Fruit fly (Drosophila melanogaster): Measurements from ENCODE around the gene Pex10.

DNA sequence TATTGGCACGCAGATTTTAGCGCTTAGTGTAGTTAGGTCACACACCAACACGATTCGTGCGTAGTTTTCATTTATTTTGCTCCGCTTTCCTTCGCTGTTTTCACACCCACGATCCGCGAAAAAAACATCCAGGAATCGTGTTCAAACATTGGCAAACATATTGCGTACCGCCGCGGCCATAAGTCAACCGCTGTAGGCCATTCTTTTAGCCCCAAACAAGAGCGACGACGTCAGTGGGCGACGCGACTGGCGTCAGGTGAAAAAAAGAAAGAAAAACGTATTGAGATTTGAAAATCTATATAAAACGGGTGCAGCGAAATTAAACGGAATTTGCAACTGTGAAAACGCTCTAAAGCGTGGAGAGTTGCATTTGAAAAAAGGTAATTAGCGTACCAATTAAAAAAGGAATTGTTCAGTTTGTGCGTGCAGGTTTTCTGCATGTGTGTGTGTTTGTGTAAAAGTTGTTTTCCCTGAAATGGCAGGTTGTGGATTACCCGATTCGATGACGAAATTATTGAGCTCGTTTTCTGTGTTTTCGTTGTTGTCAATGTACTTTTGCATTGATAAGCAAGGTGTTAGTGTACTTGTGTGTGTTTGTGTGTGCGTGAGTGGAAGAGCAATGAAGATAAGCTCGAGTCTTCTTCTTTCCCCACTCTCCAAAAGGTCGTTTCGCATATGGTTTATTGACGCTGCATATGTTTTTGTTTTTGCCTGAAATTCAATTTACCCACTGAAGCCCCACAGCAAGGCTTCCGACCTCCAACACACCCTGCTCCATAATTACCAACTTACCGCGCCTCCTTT is 11.3 kb downstream of the Pex10 start, which contains the start of gene Tmep:
- TF ChIP-seq psq (optimal IDR thresholded peaks at IDR 0.05): no peak
- TF ChIP-seq usp (GFP tag; optimal IDR thresholded peaks at IDR 0.05): no peak

Measured in whole organism.